Fruit fly (Drosophila melanogaster) whole organism, larva: ENCODE measurements around the gene CG15533.

Experiments
- noc ChIP-seq: fragments of 200-800 bp; sonication (Bioruptor generic); optimal IDR thresholded peaks from 3 replicates; lab custom pipeline; 2019; ENCODE audit warnings: missing biosample characterization, mild to moderate bottlenecking, missing genetic modification characterization, moderate library complexity

The CG15533 gene

DNA sequence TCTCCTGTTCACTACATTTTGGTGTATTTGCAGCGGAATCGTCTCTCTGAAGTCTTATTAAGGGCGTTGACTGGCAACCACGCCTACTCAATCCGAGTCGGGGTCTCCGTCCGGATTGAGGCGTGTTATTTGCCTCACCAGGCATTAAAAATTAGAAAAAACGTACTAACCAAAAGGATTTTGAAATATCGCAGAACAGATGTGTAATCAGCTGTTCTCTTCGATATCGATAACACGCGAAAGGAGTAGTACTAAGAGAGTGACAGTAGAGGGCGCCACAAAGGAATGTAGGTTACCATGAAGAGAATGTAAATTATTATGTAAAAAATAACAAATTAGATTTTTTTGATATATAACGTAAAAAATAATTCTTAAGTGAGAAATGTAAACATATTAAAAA lies 3.6 kb upstream of the CG15533 start, which contains the start of gene CG15536:
Gene CG15536, minus strand, starts transcription at position 170 of the 400 bp plus-strand sequence.
- no peak for TF ChIP-seq noc

DNA sequence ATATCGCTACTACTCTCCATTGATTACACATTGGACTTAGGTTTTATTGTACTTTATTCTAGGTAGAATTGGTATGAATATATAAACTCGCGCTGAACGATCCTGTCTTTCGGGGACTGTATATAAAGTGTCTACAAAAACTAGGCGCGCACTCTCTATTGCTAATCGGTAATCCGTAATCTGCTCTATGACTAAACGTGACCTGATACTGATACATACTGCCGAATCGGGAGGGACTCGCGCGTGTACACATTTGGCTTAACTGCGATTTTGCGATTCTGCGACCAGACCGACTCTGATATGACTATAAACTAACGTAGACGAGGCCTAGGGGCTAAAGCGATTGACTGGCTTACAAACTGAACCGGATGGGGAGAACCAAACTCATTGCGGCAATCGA lies 3.0 kb upstream of the CG15533 start:
- TF ChIP-seq noc: no peak

DNA sequence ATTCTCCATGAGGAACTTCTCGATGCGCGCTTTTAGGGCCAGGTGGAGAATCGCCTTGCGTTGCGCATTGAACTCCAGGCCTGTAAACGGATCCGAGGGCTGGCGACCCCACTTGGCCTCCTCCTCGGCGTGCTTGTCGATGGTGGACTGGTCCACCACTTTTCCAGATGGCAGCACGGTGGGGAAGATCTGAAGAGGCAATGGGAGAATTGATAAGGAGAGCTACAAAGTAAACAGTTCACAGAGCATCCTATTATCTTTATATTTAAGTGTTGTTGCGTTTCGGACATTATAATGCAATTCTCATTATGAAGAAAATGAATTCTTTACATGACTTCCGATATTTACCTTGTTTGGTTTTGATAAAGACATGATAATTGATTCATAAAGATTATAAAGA lies 2.0 kb upstream of the CG15533 start:
- TF ChIP-seq noc: no peak

DNA sequence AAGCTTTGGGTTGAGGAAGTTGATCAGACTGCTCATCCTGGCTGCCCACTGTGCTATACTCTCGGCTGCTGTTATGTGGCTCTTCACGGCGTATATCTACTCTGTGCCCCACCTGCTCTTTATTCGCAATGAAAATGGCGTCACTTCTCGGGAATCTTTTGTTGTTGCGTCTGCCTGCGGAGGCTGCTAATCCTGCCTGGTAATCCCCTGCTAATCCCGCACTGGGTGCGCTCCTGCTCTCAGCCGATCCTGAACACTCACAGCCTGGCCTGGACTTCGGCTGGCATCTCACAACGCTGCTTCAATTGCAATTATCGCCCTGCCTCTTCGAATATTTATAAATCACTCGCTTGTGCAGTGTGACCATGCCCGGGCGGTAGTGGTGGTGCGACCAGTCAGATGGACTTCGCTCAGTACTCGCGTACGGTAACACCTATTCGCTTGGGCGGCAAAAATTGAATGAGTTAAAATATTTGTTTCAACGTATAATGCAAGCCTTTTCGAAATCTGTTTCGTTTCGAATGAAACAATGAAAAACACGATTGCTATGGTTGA lies 738 bp upstream of the CG15533 start, which contains the start of gene CG2218:
Gene CG2218, minus strand, starts transcription at position 472 of the 555 bp plus-strand sequence.
- peak; percentile 39 for TF ChIP-seq noc

DNA sequence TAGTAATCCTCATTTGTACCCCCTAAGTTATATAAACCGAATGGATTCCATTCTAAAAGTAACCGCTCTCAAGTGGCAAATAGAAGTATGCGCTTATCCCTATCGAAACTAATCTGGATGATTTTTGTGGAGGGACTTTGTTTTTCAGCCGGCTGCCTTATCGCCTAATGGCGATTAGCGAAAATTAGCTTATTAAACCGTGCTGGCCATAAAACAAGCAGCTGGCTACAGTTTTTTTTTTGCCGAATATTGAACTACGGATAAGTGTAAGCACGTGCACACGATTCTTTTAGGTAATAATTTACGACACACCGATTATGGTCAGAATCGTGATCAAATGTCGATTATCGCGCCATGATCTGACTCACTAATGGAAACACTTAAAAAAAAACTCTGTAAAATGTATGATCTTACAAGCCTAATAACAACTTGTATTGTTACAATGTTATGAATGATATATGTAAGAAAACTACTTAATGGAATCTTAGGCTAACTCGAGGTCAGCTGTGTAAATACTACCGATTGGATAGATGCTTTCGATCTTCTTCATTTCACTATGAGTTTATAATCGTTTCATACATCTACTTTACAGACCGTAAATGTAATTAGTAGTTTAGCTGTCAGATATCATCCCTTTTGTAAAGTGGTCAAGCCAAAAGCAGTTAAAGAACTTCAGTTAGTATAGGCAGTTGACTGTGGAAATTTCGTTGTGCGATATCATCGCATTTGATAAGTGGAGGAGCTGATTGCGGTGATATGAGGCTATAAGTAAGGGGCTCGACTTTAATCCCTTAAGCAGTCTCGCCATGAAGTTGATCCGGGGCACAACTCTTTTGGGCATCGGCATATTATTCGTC lies 2.9 kb downstream of the CG15533 start, which contains the start of gene CG15534:
Gene CG15534, plus strand, starts transcription at position 807 of the 857 bp plus-strand sequence.
- TF ChIP-seq noc: no peak

DNA sequence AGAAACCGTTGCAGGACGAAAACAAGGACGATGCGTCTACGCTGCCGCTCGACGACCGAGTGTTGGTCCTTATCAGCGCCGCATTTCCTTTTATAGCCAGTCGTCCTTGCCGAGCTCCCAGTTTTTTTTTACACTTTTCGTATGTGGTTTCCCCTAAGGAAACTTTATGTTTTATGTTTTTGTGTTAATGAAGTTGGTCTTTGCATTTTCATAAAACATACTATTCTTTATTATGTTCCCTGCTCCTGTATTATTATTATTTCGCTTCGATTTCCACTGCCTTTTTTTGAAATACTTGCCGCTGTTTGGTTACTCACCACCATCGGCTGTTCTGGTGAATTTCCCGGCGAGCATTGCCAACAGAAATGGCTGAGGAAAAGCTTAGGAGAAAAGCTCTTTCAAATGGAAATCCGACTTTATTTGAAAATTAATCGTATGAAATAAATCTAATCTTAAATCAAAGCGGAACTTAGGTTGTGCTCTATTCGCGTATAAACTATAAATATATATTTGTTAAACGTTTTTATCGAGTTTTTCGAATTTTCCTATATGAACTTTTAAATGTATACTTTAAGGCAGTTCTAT lies 15.0 kb downstream of the CG15533 start, which contains the start of gene CG15537:
Gene CG15537, minus strand, starts transcription at position 51 of the 585 bp plus-strand sequence.
- no peak for TF ChIP-seq noc

DNA sequence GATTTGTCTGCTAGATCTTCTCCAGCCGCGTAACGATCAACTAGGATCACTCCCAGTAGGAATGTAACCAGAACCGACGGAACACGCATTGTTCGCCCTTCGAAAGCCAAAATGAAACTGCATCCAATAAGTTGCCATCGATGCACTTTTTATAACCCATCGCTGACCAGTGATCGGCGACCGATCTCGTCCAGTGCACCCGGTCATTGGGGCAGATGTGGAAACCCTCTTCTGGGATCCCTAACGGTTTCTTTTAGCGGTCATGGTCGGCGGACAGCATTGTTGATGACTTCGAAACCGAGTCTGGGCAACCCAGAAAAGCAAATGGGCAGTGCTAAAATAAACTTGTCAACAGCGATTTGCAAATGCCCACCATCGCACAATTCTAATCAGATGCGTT lies 16.3 kb downstream of the CG15533 start, which contains the start of gene Osi23:
Gene Osi23, minus strand, starts transcription at position 101 of the 400 bp plus-strand sequence.
- TF ChIP-seq noc: no peak

DNA sequence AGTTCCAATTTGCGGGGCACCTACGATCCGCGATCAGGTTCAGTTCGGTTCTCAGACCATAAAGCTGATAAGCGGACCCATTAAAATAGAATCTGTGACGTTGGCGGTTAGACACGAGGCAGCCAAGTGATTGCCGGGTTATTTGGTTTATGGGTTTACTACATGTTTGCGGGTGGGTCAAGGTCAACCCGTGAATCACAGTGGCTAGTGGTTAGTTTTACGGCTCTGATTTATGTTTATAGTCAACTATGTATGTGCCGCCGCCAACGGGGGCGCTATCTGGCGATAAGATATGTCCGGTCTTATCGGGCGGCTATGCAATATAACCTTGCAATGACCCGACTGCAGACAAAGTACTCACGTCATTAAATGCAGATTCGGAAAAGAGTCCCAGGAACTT lies 20.8 kb downstream of the CG15533 start:
- peak; percentile 70 for TF ChIP-seq noc

DNA sequence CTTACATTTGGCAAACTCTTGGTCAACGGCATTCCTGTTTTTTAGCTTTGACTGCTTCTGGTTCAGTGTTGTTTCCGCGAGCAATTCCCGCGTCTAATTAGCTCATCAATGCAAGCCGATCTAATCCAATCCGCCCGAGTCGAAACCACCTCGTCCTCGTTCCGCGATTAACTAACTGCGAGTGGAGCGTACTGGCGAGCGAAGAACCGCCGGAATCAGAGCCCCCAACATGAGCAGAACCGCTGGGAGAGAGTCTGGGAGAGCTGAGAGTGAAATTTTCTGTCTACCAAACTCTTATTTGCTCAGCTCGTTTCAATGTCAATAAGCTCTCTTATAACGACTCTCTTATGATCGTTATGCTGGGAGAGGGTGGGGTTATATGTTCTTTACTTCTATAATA lies 21.6 kb downstream of the CG15533 start:
- TF ChIP-seq noc: peak; percentile 56

DNA sequence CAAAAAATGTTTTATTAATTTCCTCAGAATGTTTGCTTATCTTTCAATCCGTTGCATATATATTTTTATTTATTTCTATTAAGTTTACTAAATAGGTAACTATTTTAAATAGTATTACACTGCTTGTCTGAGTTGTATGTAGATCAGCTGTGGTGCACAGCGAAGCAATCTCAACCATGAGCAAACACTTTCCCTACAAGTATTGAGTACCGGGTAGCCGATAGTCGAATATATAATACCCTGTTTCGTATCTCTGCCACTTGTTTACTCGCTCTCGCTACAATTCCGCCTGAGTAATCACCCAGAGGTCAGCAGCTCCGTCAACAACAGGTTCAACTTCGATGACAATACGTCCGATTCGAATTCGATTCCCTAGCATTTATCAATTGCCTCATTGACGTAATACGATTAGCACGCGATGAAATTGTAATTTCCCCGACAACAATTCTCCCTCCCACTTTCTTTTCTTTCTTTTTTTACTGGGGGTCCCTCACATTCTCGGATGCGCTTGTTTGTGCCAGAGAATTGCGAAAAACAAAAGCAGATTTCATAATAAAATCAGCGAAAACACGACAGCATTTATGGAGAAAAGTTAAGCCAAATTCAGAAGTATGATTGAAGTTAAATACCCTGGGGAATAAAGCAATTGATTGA lies 22.2 kb downstream of the CG15533 start:
- no peak for TF ChIP-seq noc

DNA sequence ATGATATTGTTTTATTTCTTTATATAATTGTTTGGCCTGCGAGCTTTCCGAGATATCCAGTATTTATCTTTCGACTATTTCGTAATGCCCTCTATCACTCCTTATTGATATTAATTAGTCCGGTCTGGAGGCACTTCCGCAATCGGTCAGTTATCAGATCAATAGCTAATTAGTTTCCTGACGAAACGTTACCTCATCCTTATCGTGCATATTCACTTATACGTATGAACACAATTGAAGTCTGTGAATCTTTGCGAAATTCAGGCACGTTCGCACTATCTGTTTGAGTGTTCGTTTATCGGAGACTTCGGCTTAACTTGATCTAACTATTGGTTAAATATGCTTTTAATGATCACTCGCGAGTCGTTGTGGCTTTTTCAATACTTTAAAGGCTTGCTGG lies 24.6 kb downstream of the CG15533 start:
- TF ChIP-seq noc: no peak

DNA sequence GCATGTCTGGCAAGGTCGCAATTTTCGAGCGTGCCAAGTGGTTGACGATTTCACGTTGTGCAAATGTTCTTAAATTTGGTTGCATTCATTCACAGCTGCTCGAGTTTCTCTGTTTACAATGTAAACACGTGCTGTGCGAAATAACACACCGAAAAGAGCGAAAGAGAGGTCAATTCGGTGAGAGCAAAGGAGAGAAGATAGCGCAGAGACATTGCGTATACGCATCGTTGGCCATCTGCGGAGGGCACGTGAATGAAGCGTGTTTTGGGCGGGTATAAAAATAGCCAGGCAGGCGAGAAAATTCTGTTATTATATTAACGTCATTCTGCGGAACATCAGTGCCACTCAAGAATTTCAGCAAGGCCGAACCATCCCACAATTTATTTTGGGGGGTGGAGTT lies 25.8 kb downstream of the CG15533 start:
- no peak for TF ChIP-seq noc

DNA sequence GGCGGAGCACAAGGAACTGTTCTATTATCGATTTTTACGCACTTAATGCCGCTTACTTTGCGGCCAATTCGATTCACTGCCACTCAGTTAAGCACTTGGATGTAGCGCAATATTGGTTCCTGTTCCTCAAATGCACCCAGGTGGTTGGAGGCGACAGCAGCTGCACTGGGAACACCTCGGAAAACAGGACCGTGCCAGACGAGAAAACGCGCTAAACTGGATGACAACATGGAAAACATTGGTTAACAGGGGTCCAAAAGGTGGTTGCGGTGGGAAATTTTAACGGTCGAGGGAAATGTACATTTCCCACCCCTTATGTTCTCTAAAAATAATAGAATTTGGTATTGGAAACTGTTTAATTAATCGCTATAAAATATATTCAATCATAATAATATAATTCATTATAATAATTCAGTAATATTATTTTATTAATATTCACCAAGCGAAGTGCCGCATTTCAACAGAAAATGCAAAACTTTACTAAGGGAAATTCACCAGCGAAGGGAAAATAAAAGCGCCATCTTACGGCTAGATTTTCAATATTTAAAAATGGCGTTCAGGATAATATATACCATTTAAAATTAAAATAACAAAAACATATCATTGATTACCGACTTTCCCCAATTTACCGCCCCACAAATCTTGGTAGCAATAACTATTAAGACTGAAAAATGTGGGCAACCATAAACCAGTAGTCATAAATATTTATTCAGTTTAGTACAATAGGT lies 27.4 kb downstream of the CG15533 start, which contains the start of gene aralar1:
Gene aralar1, minus strand, starts transcription at position 51 of the 728 bp plus-strand sequence.
- no peak for TF ChIP-seq noc

DNA sequence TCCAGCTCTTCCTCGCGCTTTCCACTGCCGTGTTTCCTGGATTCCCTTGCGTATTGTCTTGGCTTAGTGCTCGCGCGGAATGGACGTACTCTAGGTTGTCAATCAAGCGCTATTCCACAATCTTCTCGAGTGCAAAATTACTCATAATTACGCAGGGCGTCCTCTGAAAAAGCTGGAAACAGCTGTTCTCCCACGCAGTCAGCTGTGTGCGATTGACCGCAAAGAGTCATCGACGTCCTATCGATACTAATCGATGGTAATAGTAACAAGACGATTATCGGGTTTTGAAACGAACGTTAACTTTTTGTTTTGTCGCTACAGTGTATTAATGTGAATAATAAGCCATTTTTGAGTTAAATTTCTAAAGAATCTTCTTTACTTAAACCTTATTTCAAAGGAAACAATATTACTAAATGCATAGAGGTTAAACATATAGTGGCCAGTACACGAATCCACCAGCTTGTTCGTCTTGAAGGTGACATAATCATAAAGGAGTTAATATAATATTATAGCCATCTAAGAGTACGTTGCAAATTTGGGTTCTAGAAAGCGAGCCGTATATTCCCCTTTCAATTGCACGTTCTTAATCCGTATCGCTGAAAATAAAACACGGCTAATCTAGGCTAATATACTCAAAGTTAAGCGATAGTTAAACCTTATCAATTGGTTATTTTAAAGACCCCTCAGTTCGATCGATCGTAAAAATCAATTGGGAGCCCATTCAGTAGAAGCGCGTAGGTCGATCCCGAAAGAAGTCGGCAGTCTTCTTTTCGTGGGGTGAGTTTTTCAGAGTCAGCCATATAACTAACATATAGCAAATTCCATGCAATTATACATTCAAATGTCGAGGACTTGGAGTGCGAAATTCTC lies 30.7 kb downstream of the CG15533 start, which contains the start of the genes CG2224 and CDase:
Gene CG2224, minus strand, starts transcription at position 235 of the 870 bp plus-strand sequence.
Gene CDase, plus strand, starts transcription at position 456 of the 870 bp plus-strand sequence.
- no peak for TF ChIP-seq noc

DNA sequence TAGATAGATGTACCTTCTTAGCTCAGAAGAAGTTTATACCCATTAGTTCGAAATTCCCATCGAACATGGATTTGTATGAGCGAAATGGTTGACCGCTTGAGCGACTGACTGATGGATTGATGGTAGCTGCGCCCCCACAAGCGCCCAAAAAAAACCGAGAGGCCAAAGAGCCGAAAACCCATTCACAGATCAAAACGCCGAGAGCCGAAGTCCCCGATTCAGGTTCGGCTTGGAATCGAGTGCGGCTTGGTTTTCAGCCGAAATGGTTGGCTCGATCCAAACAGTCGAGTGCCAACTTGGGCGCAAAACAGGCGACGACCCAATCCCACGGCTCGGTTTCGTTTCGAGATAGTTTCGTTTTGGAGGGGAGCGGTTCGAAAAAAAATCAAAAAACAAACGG lies 31.6 kb downstream of the CG15533 start:
- TF ChIP-seq noc: no peak
